Worm (Caenorhabditis elegans) whole organism, L1 larva: ENCODE measurements around the gene Y50D7A.1.

Source experiments
- aly-2 ChIP-seq: fragments of 150-350 bp; optimal IDR thresholded peaks from 2 replicates; lab custom pipeline; 2014; ENCODE audit warnings: missing biosample characterization, missing genetic modification characterization
- efl-3 ChIP-seq: fragments of 200-800 bp; sonication (Bioruptor generic); optimal IDR thresholded peaks from 2 replicates; lab custom pipeline; 2018; ENCODE audit warnings: mild to moderate bottlenecking, missing genetic modification characterization, missing compliant biosample characterization
- ets-5 ChIP-seq: fragments of 200-800 bp; sonication (Bioruptor generic); IDR thresholded peaks from 2 replicates; pipeline ENCODE4 v1.3.6; 2022; ENCODE audit warnings: missing genetic modification characterization, missing compliant biosample characterization

DNA sequence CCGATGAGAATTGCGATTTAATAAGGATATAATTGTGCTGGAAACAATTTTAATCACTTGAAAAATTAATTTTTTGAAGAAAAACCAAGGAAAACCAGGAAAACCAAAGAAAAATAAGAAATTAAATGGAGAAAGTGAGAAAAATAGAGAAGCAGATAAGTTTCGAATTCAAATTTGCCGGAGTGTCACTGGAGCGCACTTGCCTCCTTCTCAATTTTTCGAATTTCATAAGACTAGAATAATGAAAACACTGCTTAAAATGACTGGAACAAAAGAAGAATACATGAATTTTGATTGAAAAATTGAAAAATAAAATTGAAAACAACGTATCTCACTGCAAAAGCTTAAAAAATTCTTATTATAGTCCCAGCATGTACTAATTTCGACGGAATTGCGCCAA is 56.0 kb downstream of the Y50D7A.1 start:
- TF ChIP-seq aly-2 (tag; lab: Kevin White, UChicago) (no peak), efl-3 (GFP tag; lab: Kevin White, UChicago) (no peak), ets-5 (no peak)
